Worm (Caenorhabditis elegans) whole organism, young adult: ENCODE data around the gene F43G6.4.

Experiments
- B0019.2 ChIP-seq: fragments of 200-800 bp; sonication (Bioruptor generic); conservative IDR thresholded peaks from 2 replicates; pipeline ENCODE4 v1.3.6; 2022; ENCODE audit warnings: missing genetic modification reagents, missing genetic modification characterization, missing compliant biosample characterization
- B0035.1 ChIP-seq: sonication (generic microtip); optimal IDR thresholded peaks from 2 replicates; lab custom pipeline; 2016; ENCODE audit warnings: missing genetic modification characterization, mild to moderate bottlenecking, missing compliant biosample characterization, missing genotype, missing genetic modification reagents
- C17E4.6 ChIP-seq: fragments of 200-800 bp; sonication (Bioruptor generic); IDR thresholded peaks from 2 replicates; pipeline ENCODE4 v1.3.6; 2022; ENCODE audit warnings: missing genetic modification reagents, missing genetic modification characterization, missing compliant biosample characterization
- D2030.7 ChIP-seq: fragments of 200-800 bp; sonication (Bioruptor generic); IDR thresholded peaks from 2 replicates; pipeline ENCODE4 v1.3.6; 2022; ENCODE audit warnings: missing genetic modification reagents, missing genetic modification characterization, missing compliant biosample characterization
- F22D6.2 ChIP-seq: sonication (generic microtip); optimal IDR thresholded peaks from 2 replicates; lab custom pipeline; 2016; ENCODE audit warnings: mild to moderate bottlenecking, missing genetic modification characterization, missing compliant biosample characterization
- F23B12.7 ChIP-seq: sonication (generic microtip); optimal IDR thresholded peaks from 2 replicates; lab custom pipeline; 2017; ENCODE audit warnings: missing genetic modification characterization, mild to moderate bottlenecking, missing compliant biosample characterization, antibody characterized with exemption, moderate library complexity; ENCODE audit not compliant: insufficient read depth
- Y53F4B.3 ChIP-seq: fragments of 200-800 bp; sonication (Bioruptor generic); IDR thresholded peaks from 2 replicates; pipeline ENCODE4 v1.3.6; 2022; ENCODE audit warnings: missing genetic modification reagents, missing genetic modification characterization, missing compliant biosample characterization
- Y53G8AR.9 ChIP-seq: fragments of 200-800 bp; sonication (Bioruptor generic); conservative IDR thresholded peaks from 2 replicates; pipeline ENCODE4 v1.3.6; 2022; ENCODE audit warnings: missing genetic modification reagents, missing genetic modification characterization, missing compliant biosample characterization
- Y67H2A.10 ChIP-seq: fragments of 200-800 bp; sonication (Bioruptor generic); conservative IDR thresholded peaks from 2 replicates; pipeline ENCODE4 v1.3.6; 2022; ENCODE audit warnings: missing genetic modification reagents, missing genetic modification characterization, missing compliant biosample characterization
- ZK185.1 ChIP-seq: sonication (generic microtip); optimal IDR thresholded peaks from 2 replicates; lab custom pipeline; 2016; ENCODE audit warnings: mild to moderate bottlenecking, missing genetic modification characterization, missing compliant biosample characterization; ENCODE audit not compliant: poor library complexity, severe bottlenecking
- aptf-3 ChIP-seq: fragments of 200-800 bp; sonication (Bioruptor generic); IDR thresholded peaks from 2 replicates; pipeline ENCODE4 v1.3.6; 2022; ENCODE audit warnings: missing genetic modification characterization, missing compliant biosample characterization
- atf-7 ChIP-seq: sonication (generic microtip); optimal IDR thresholded peaks from 2 replicates; lab custom pipeline; 2017; ENCODE audit warnings: mild to moderate bottlenecking, missing genetic modification characterization, missing compliant biosample characterization
- attf-5 ChIP-seq: fragments of 200-800 bp; sonication (Bioruptor generic); optimal IDR thresholded peaks from 2 replicates; lab custom pipeline; 2018; ENCODE audit warnings: mild to moderate bottlenecking, missing genetic modification characterization, missing compliant biosample characterization
- cebp-2 ChIP-seq: fragments of 200-800 bp; sonication (Bioruptor generic); IDR thresholded peaks from 2 replicates; pipeline ENCODE4 v1.3.6; 2022; ENCODE audit warnings: missing genetic modification characterization, missing compliant biosample characterization
- ceh-100 ChIP-seq: fragments of 200-800 bp; sonication (Bioruptor generic); IDR thresholded peaks from 2 replicates; pipeline ENCODE4 v1.3.6; 2022; ENCODE audit warnings: missing genetic modification reagents, missing genetic modification characterization, missing compliant biosample characterization
- ceh-40 ChIP-seq: fragments of 200-800 bp; sonication (Bioruptor generic); IDR thresholded peaks from 2 replicates; pipeline ENCODE4 v1.3.6; 2022; ENCODE audit warnings: missing genetic modification characterization, missing compliant biosample characterization
- ceh-79 ChIP-seq: sonication (generic microtip); optimal IDR thresholded peaks from 2 replicates; lab custom pipeline; 2017; ENCODE audit warnings: mild to moderate bottlenecking, missing genetic modification characterization, missing compliant biosample characterization
- ceh-91 ChIP-seq: fragments of 200-800 bp; sonication (Bioruptor generic); IDR thresholded peaks from 2 replicates; pipeline ENCODE4 v1.3.6; 2022; ENCODE audit warnings: missing genetic modification reagents, missing genetic modification characterization, missing compliant biosample characterization
- efl-1 ChIP-seq: fragments of 150-350 bp; optimal IDR thresholded peaks from 2 replicates; lab custom pipeline; 2014; ENCODE audit warnings: missing biosample characterization, missing genetic modification reagents, missing genetic modification characterization
- egrh-3 ChIP-seq: fragments of 200-800 bp; sonication (Bioruptor generic); IDR thresholded peaks from 2 replicates; pipeline ENCODE4 v1.3.6; 2022; ENCODE audit warnings: missing genetic modification reagents, missing genetic modification characterization, missing compliant biosample characterization
- ekl-4 ChIP-seq: fragments of 200-800 bp; sonication (Bioruptor generic); IDR thresholded peaks from 2 replicates; pipeline ENCODE4 v1.3.6; 2022; ENCODE audit warnings: missing genetic modification reagents, missing genetic modification characterization, missing compliant biosample characterization
- gei-17 ChIP-seq: fragments of 200-800 bp; sonication (Bioruptor generic); optimal IDR thresholded peaks from 2 replicates; lab custom pipeline; 2018; ENCODE audit warnings: mild to moderate bottlenecking, missing genetic modification characterization, missing compliant biosample characterization
- him-1 ChIP-seq: sonication (generic microtip); optimal IDR thresholded peaks from 2 replicates; lab custom pipeline; 2016; ENCODE audit warnings: missing genotype, missing genetic modification reagents, missing genetic modification characterization, missing compliant biosample characterization
- hlh-12 ChIP-seq: sonication (generic microtip); optimal IDR thresholded peaks from 2 replicates; lab custom pipeline; 2016; ENCODE audit warnings: missing genetic modification characterization, missing compliant biosample characterization
- hmg-1.2 ChIP-seq: fragments of 200-800 bp; sonication (Bioruptor generic); IDR thresholded peaks from 2 replicates; pipeline ENCODE4 v1.3.6; 2022; ENCODE audit warnings: missing genetic modification reagents, missing genetic modification characterization, missing compliant biosample characterization
- hrde-1 ChIP-seq: sonication (generic microtip); optimal IDR thresholded peaks from 2 replicates; lab custom pipeline; 2016; ENCODE audit warnings: missing genetic modification characterization, mild to moderate bottlenecking, missing compliant biosample characterization, moderate library complexity, missing genotype, missing genetic modification reagents, borderline replicate concordance
- let-607 ChIP-seq, 2 experiments: fragments of 200-800 bp in 1 of 2; sonication (Bioruptor generic) in 1 of 2; sonication (generic microtip) in 1 of 2; optimal IDR thresholded peaks; 2 replicates each; lab custom pipeline; 2016 to 2018; ENCODE audit warnings: mild to moderate bottlenecking in 2 of 2, missing compliant biosample characterization in 2 of 2, missing genetic modification characterization in 2 of 2, moderate library complexity in 2 of 2, missing genotype in 1 of 2
- lin-40 ChIP-seq: sonication (generic microtip); optimal IDR thresholded peaks from 2 replicates; lab custom pipeline; 2016; ENCODE audit warnings: missing genetic modification characterization, mild to moderate bottlenecking, missing compliant biosample characterization, missing genotype, missing genetic modification reagents
- madf-6 ChIP-seq: fragments of 200-800 bp; sonication (Bioruptor generic); IDR thresholded peaks from 2 replicates; pipeline ENCODE4 v1.3.6; 2022; ENCODE audit warnings: missing genetic modification reagents, missing genetic modification characterization, missing compliant biosample characterization
- madf-8 ChIP-seq: fragments of 200-800 bp; sonication (Bioruptor generic); conservative IDR thresholded peaks from 2 replicates; pipeline ENCODE4 v1.3.6; 2022; ENCODE audit warnings: missing genetic modification reagents, missing genetic modification characterization, missing compliant biosample characterization
- mcd-1 ChIP-seq: fragments of 200-800 bp; sonication (Bioruptor generic); IDR thresholded peaks from 2 replicates; pipeline ENCODE4 v1.3.6; 2022; ENCODE audit warnings: missing genetic modification reagents, missing genetic modification characterization, missing compliant biosample characterization
- nfyb-1 ChIP-seq: fragments of 200-800 bp; sonication (Bioruptor generic); IDR thresholded peaks from 2 replicates; pipeline ENCODE4 v1.3.6; 2022; ENCODE audit warnings: missing genetic modification reagents, missing genetic modification characterization, missing compliant biosample characterization
- nhr-80 ChIP-seq: sonication (generic microtip); optimal IDR thresholded peaks from 2 replicates; lab custom pipeline; 2016; ENCODE audit warnings: missing genetic modification characterization, missing compliant biosample characterization
- nhr-90 ChIP-seq: sonication (generic microtip); optimal IDR thresholded peaks from 2 replicates; lab custom pipeline; 2016; ENCODE audit warnings: missing genotype, mild to moderate bottlenecking, missing genetic modification characterization, missing compliant biosample characterization
- rec-8 ChIP-seq, 2 experiments: sonication (generic microtip); optimal IDR thresholded peaks; 2 replicates each; lab custom pipeline; 2016; ENCODE audit warnings: mild to moderate bottlenecking in 2 of 2, missing genetic modification characterization in 2 of 2, missing genetic modification reagents in 2 of 2, missing genotype in 2 of 2, missing biosample characterization in 1 of 2, missing compliant biosample characterization in 1 of 2, moderate library complexity in 1 of 2
- repo-1 ChIP-seq: sonication (generic microtip); optimal IDR thresholded peaks from 2 replicates; lab custom pipeline; 2017; ENCODE audit warnings: mild to moderate bottlenecking, missing genetic modification characterization, missing compliant biosample characterization
- rpc-1 ChIP-seq, 2 experiments: fragments of 150-350 bp in 1 of 2; sonication (generic microtip) in 1 of 2; optimal IDR thresholded peaks; 2 replicates each; lab custom pipeline; 2014 to 2018; ENCODE audit warnings: missing biosample characterization in 1 of 2, missing genetic modification characterization in 1 of 2, missing genetic modification reagents in 1 of 2, missing genotype in 1 of 2
- sea-2 ChIP-seq: fragments of 200-800 bp; sonication (Bioruptor generic); IDR thresholded peaks from 2 replicates; pipeline ENCODE4 v1.3.6; 2022; ENCODE audit warnings: missing genetic modification characterization, missing compliant biosample characterization
- tbx-9 ChIP-seq: sonication (generic microtip); optimal IDR thresholded peaks from 2 replicates; lab custom pipeline; 2016; ENCODE audit warnings: borderline replicate concordance, missing genetic modification characterization, inconsistent platforms, missing compliant biosample characterization
- unc-130 ChIP-seq: sonication (generic microtip); optimal IDR thresholded peaks from 2 replicates; lab custom pipeline; 2016; ENCODE audit warnings: missing genetic modification reagents, missing genetic modification characterization, missing compliant biosample characterization
- unc-62 ChIP-seq: fragments of 150-350 bp; optimal IDR thresholded peaks from 2 replicates; lab custom pipeline; 2014; ENCODE audit warnings: missing biosample characterization, missing genetic modification reagents, missing genetic modification characterization
- zfh-2 ChIP-seq: fragments of 200-800 bp; sonication (Bioruptor generic); conservative IDR thresholded peaks from 2 replicates; pipeline ENCODE4 v1.3.6; 2022; ENCODE audit warnings: missing genetic modification reagents, missing genetic modification characterization, missing compliant biosample characterization
- ztf-18 ChIP-seq: sonication (generic microtip); optimal IDR thresholded peaks from 2 replicates; lab custom pipeline; 2016; ENCODE audit warnings: missing genotype, mild to moderate bottlenecking, missing genetic modification characterization, missing compliant biosample characterization
- ztf-28 ChIP-seq: fragments of 200-800 bp; sonication (Bioruptor generic); IDR thresholded peaks from 2 replicates; pipeline ENCODE4 v1.3.6; 2022; ENCODE audit warnings: missing genetic modification reagents, missing genetic modification characterization, missing compliant biosample characterization

F43G6.4 gene

ce11 chrII:11790458-11790857 lies at the start of gene F43G6.4:
F43G6.4 (plus strand) TSS chrII:11790758.
- no peak for TF ChIP-seq madf-8 (GFP tag; lab: Robert Waterston, UW)
- no peak for TF ChIP-seq gei-17 (GFP tag; lab: Kevin White, UChicago)
- TF ChIP-seq tbx-9 (tag; lab: Kevin White, UChicago), result no peak
- no peak for TF ChIP-seq ztf-28
- no peak for TF ChIP-seq egrh-3 (GFP tag; lab: Robert Waterston, UW)
- TF ChIP-seq ceh-40, result no peak
- no peak for TF ChIP-seq Y67H2A.10 (GFP tag; lab: Robert Waterston, UW)
- no peak for TF ChIP-seq nhr-90 (tag; lab: Kevin White, UChicago)
- TF ChIP-seq him-1 (tag; lab: Kevin White, UChicago), result no peak
- TF ChIP-seq unc-62 (GFP tag; lab: Kevin White, UChicago), result no peak
- no peak for TF ChIP-seq hmg-1.2 (GFP tag; lab: Robert Waterston, UW)
- TF ChIP-seq Y53G8AR.9 (GFP tag; lab: Robert Waterston, UW), result no peak

ce11 chrII:11742320-11742719 lies 48.2 kb upstream of the F43G6.4 start:
- TF ChIP-seq C17E4.6, result 0 out of 2 replicates have a peak, but pooled peaks have one; percentile 15
- no peak for TF ChIP-seq atf-7 (tag; lab: Kevin White, UChicago)
- 0 out of 2 replicates have a peak, but pooled peaks have one; percentile 7 for TF ChIP-seq ekl-4
- TF ChIP-seq ceh-79, result peak; percentile 33
- peak; percentile 11 for TF ChIP-seq repo-1 (tag; lab: Kevin White, UChicago)
- no peak for TF ChIP-seq D2030.7 (GFP tag; lab: Robert Waterston, UW)
- TF ChIP-seq zfh-2, result 0 out of 2 replicates have a peak, but pooled peaks have one; percentile 23
- peak; percentile 56; the same call in 1 of the 2 replicates for TF ChIP-seq cebp-2 (GFP tag; lab: Robert Waterston, UW)
- peak in 1 of 2 experiments; percentile 26 for TF ChIP-seq rec-8 (tag; optimal IDR thresholded peaks at IDR 0.05; lab: Kevin White, UChicago)
- TF ChIP-seq mcd-1 (GFP tag; lab: Robert Waterston, UW), result 0 out of 2 replicates have a peak, but pooled peaks have one; percentile 7
- no peak for TF ChIP-seq rpc-1 (optimal IDR thresholded peaks at IDR 0.05; lab: Kevin White, UChicago)
- TF ChIP-seq rpc-1 (tag; optimal IDR thresholded peaks at IDR 0.05; lab: Kevin White, UChicago), result no peak

ce11 chrII:11746782-11747288 lies 43.7 kb upstream of the F43G6.4 start:
- peak; percentile 33 for TF ChIP-seq gei-17 (GFP tag; lab: Kevin White, UChicago)
- peak; percentile 55 for TF ChIP-seq ekl-4
- no peak for TF ChIP-seq unc-130
- no peak for TF ChIP-seq hlh-12 (tag; lab: Kevin White, UChicago)
- TF ChIP-seq C17E4.6, result no peak
- TF ChIP-seq ZK185.1 (tag; lab: Kevin White, UChicago), result peak; percentile 48
- no peak for TF ChIP-seq madf-6 (GFP tag; lab: Robert Waterston, UW)
- peak in 1 of 2 experiments; percentile 18 for TF ChIP-seq let-607 (tag; optimal IDR thresholded peaks at IDR 0.05; lab: Kevin White, UChicago)
- TF ChIP-seq F23B12.7, result no peak
- peak; percentile 99 for TF ChIP-seq zfh-2
- no peak for TF ChIP-seq aptf-3 (GFP tag; lab: Robert Waterston, UW)
- no peak for TF ChIP-seq F22D6.2 (tag; lab: Kevin White, UChicago)
- no peak for TF ChIP-seq sea-2
- no peak for TF ChIP-seq efl-1
- no peak for TF ChIP-seq unc-62 (GFP tag; lab: Kevin White, UChicago)
- 0 out of 2 replicates have a peak, but pooled peaks have one; percentile 24 for TF ChIP-seq nfyb-1 (GFP tag; lab: Robert Waterston, UW)
- no peak for TF ChIP-seq B0019.2
- TF ChIP-seq Y53F4B.3, result no peak
- TF ChIP-seq lin-40 (tag; lab: Kevin White, UChicago), result peak; percentile 66
- TF ChIP-seq attf-5, result no peak
- no peak for TF ChIP-seq hrde-1 (tag; lab: Kevin White, UChicago)
- TF ChIP-seq rec-8 (tag; optimal IDR thresholded peaks at IDR 0.05; lab: Kevin White, UChicago), result no peak
- no peak for TF ChIP-seq nhr-80 (tag; lab: Kevin White, UChicago)
- TF ChIP-seq ceh-100 (GFP tag; lab: Robert Waterston, UW), result peak; percentile 36; the same call in 1 of the 2 replicates
- peak; percentile 54 for TF ChIP-seq B0035.1 (tag; lab: Kevin White, UChicago)
- TF ChIP-seq ceh-91 (GFP tag; lab: Robert Waterston, UW), result no peak
- no peak for TF ChIP-seq tbx-9 (tag; lab: Kevin White, UChicago)
- no peak for TF ChIP-seq ztf-18 (tag; lab: Kevin White, UChicago)
